Fruit fly (Drosophila melanogaster): Measurements from ENCODE around the gene CG31373.

The CG31373 gene

dm6 chr3R:10675101-10675500, 34.1 kb downstream of the CG31373 start (continued):
- TF ChIP-seq chn (GFP tag; optimal IDR thresholded peaks at IDR 0.05) (no peak), lmd (GFP tag; IDR thresholded peaks at IDR 0.05) (no peak), dpn (GFP tag; optimal IDR thresholded peaks at IDR 0.05) (peak; percentile 27 to 66), CG3726 (GFP tag; IDR thresholded peaks at IDR 0.05) (no peak), Blimp-1 (GFP tag; optimal IDR thresholded peaks at IDR 0.05) (peak; percentile 17), CG1792 (GFP tag; optimal IDR thresholded peaks at IDR 0.05) (no peak), br (optimal IDR thresholded peaks at IDR 0.05) (no peak), H15 (GFP tag; IDR thresholded peaks at IDR 0.05) (no peak), sc (optimal IDR thresholded peaks at IDR 0.05) (no peak), sc (GFP tag; optimal IDR thresholded peaks at IDR 0.05) (no peak), CG14050 (GFP tag; IDR thresholded peaks at IDR 0.05) (no peak), B-H2 (GFP tag; optimal IDR thresholded peaks at IDR 0.05) (peak; percentile 32), ems (GFP tag; optimal IDR thresholded peaks at IDR 0.05) (peak; percentile 9), dmrt11E (tag; optimal IDR thresholded peaks at IDR 0.05) (no peak), p53 (GFP tag; optimal IDR thresholded peaks at IDR 0.05) (peak; percentile 58), CG13894 (tag; optimal IDR thresholded peaks at IDR 0.05) (peak; percentile 56), CG14014 (GFP tag; IDR thresholded peaks at IDR 0.05) (no peak), nerfin-1 (tag; optimal IDR thresholded peaks at IDR 0.05) (no peak), Rfx (GFP tag; IDR thresholded peaks at IDR 0.05) (peak; percentile 48), CG10543 (GFP tag; optimal IDR thresholded peaks at IDR 0.05) (peak; percentile 37), kni (GFP tag; optimal IDR thresholded peaks at IDR 0.05) (no peak), CG17612 (GFP tag; IDR thresholded peaks at IDR 0.05) (no peak), sqz (GFP tag; optimal IDR thresholded peaks at IDR 0.05) (no peak), CG4854 (GFP tag; optimal IDR thresholded peaks at IDR 0.05) (peak; percentile 28), CG7556 (GFP tag; optimal IDR thresholded peaks at IDR 0.05) (peak; percentile 1), Jarid2 (GFP tag; optimal IDR thresholded peaks at IDR 0.05) (peak; percentile 30), peb (GFP tag; IDR thresholded peaks at IDR 0.05) (no peak), CG17802 (tag; optimal IDR thresholded peaks at IDR 0.05) (no peak), CG5953 (GFP tag; IDR thresholded peaks at IDR 0.05) (no peak), pum (GFP tag; optimal IDR thresholded peaks at IDR 0.05) (peak; percentile 16), otp (GFP tag; IDR thresholded peaks at IDR 0.05) (no peak), CG9797 (GFP tag; optimal IDR thresholded peaks at IDR 0.05) (no peak), Camta (GFP tag; optimal IDR thresholded peaks at IDR 0.05) (peak; percentile 41), ranshi (GFP tag; IDR thresholded peaks at IDR 0.05) (no peak), mld (GFP tag; IDR thresholded peaks at IDR 0.05; ENCODE audit: partially characterized antibody) (peak; percentile 46; the same call in 1 of the 3 replicates), CG17328 (GFP tag; IDR thresholded peaks at IDR 0.05) (no peak), CG17186 (GFP tag; optimal IDR thresholded peaks at IDR 0.05) (no peak), HmgD (GFP tag; optimal IDR thresholded peaks at IDR 0.05) (peak; percentile 75), Scr (GFP tag; IDR thresholded peaks at IDR 0.05; ENCODE audit: partially characterized antibody) (peak; percentile 75), CG6254 (GFP tag; optimal IDR thresholded peaks at IDR 0.05) (no peak), Oaz (GFP tag; IDR thresholded peaks at IDR 0.05) (no peak), fd96Cb (tag; optimal IDR thresholded peaks at IDR 0.05) (no peak), ttk (GFP tag; IDR thresholded peaks at IDR 0.05) (no peak), CG15514 (GFP tag; optimal IDR thresholded peaks at IDR 0.05) (peak; percentile 56), CG16815 (GFP tag; optimal IDR thresholded peaks at IDR 0.05) (no peak), Hr3 (GFP tag; optimal IDR thresholded peaks at IDR 0.05) (no peak), Dp (GFP tag; optimal IDR thresholded peaks at IDR 0.05) (peak; percentile 71), CG12942 (GFP tag; optimal IDR thresholded peaks at IDR 0.05) (peak; percentile 23), CG10209 (GFP tag; optimal IDR thresholded peaks at IDR 0.05) (no peak), CG9876 (GFP tag; optimal IDR thresholded peaks at IDR 0.05) (peak; percentile 61), CG10431 (GFP tag; optimal IDR thresholded peaks at IDR 0.05) (no peak), BtbVII (GFP tag; optimal IDR thresholded peaks at IDR 0.05) (peak; percentile 24)

All from whole organism, embryonic.